Worm (Caenorhabditis elegans): ENCODE measurements around the gene D1086.8.

DNA sequence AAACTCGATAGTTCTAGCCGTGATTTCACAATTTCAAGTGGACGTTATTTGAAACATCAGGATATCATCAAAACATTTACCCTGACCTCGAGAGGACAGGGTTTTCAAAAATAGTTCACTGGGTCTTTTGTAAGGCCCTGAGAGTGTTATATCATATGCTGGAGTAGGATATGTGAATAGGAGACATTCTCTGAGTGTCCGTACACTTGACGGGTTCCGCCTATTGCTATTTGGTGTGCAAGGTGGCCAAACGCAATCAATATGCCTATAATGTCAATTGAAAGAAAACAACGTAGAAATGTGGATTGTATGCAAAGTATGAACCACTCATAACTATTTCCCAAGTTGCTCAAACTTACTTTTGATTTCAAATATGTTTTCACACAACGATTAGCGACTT lies 3.5 kb downstream of the D1086.8 start:
- TF ChIP-seq ztf-11 (tag; optimal IDR thresholded peaks at IDR 0.05) (no peak), fkh-10 (GFP tag; optimal IDR thresholded peaks at IDR 0.05) (no peak), F10B5.3 (tag; optimal IDR thresholded peaks at IDR 0.05) (no peak), lin-29 (GFP tag; IDR thresholded peaks at IDR 0.05) (no peak), dve-1 (tag; optimal IDR thresholded peaks at IDR 0.05; ENCODE audit: insufficient read depth) (no peak), nhr-28 (tag; optimal IDR thresholded peaks at IDR 0.05) (no peak), snpc-4 (tag; optimal IDR thresholded peaks at IDR 0.05) (no peak), unc-62 (GFP tag; optimal IDR thresholded peaks at IDR 0.05 in 1 of 2) (peak in 1 of 2 experiments; percentile 45), unc-62 (tag; optimal IDR thresholded peaks at IDR 0.05) (no peak), unc-130 (GFP tag; optimal IDR thresholded peaks at IDR 0.05) (no peak), nhr-237 (tag; optimal IDR thresholded peaks at IDR 0.05) (no peak), egl-43 (GFP tag; IDR thresholded peaks at IDR 0.05) (no peak)
